Worm (Caenorhabditis elegans): ENCODE data around the gene col-98.

DNA sequence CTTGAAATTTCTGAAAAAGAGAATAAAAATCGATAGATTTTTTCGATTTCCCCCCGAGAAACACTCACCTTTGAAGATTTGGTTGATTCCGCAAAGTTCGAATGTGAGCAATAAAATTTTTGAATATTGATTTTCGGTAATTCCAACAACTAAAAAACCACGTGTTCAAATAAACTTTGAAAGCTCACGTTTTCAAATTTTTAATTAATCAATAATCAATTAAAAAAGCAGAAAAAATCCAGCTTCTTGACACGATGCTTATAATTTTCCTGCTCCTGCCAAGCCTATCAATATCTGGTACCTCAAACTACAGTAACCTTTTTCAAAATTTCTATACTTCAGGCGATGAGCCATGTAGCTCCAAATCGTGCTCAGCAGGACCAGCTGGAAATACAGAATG, 31.4 kb upstream of the col-98 start, which contains the start of gene ZK1010.5:
- TF ChIP-seq nhr-10 (tag; optimal IDR thresholded peaks at IDR 0.05) (no peak), mxl-2 (GFP tag; conservative IDR thresholded peaks at IDR 0.05) (no peak), cey-2 (tag; optimal IDR thresholded peaks at IDR 0.05; ENCODE audit: borderline replicate concordance, insufficient read depth) (no peak), mdl-1 (tag; optimal IDR thresholded peaks at IDR 0.05) (no peak)

Measured in whole organism, L4 larva.